Worm (Caenorhabditis elegans) whole organism, mixed stage, embryonic: Measurements from ENCODE around the gene rpl-5.

Source experiments
- M03D4.4 ChIP-seq: sonication (generic microtip); optimal IDR thresholded peaks from 2 replicates; lab custom pipeline; 2017; ENCODE audit warnings: mild to moderate bottlenecking, missing genetic modification characterization, missing compliant biosample characterization
- bed-3 ChIP-seq: fragments of 200-800 bp; sonication (Bioruptor generic); optimal IDR thresholded peaks from 3 replicates; lab custom pipeline; 2018; ENCODE audit warnings: mild to moderate bottlenecking, missing genetic modification characterization, moderate library complexity, missing compliant biosample characterization
- blmp-1 ChIP-seq: fragments of 150-350 bp; optimal IDR thresholded peaks from 2 replicates; lab custom pipeline; 2014; ENCODE audit warnings: missing biosample characterization, missing genetic modification characterization
- ceh-39 ChIP-seq: fragments of 150-350 bp; optimal IDR thresholded peaks from 2 replicates; lab custom pipeline; 2014; ENCODE audit warnings: missing biosample characterization, missing genetic modification characterization
- ceh-43 ChIP-seq: fragments of 200-800 bp; sonication (Bioruptor generic); optimal IDR thresholded peaks from 2 replicates; lab custom pipeline; 2018; ENCODE audit warnings: mild to moderate bottlenecking, missing genetic modification characterization, moderate library complexity, missing compliant biosample characterization
- ceh-83 ChIP-seq: fragments of 200-800 bp; sonication (Bioruptor generic); optimal IDR thresholded peaks from 2 replicates; lab custom pipeline; 2018; ENCODE audit warnings: mild to moderate bottlenecking, missing genetic modification characterization, missing compliant biosample characterization
- ces-1 ChIP-seq: fragments of 150-350 bp; optimal IDR thresholded peaks from 2 replicates; lab custom pipeline; 2014; ENCODE audit warnings: missing biosample characterization, missing genetic modification reagents, missing genetic modification characterization
- cnd-1 ChIP-seq: fragments of 200-800 bp; sonication (Bioruptor generic); optimal IDR thresholded peaks from 2 replicates; lab custom pipeline; 2018; ENCODE audit warnings: mild to moderate bottlenecking, missing genetic modification characterization, missing compliant biosample characterization
- elt-1 ChIP-seq: sonication (generic microtip); optimal IDR thresholded peaks from 2 replicates; lab custom pipeline; 2017; ENCODE audit warnings: missing genetic modification characterization, mild to moderate bottlenecking, missing compliant biosample characterization, antibody characterized with exemption, moderate library complexity, borderline replicate concordance; ENCODE audit not compliant: insufficient read depth
- flh-1 ChIP-seq: fragments of 200-800 bp; sonication (Bioruptor generic); optimal IDR thresholded peaks from 2 replicates; lab custom pipeline; 2018; ENCODE audit warnings: mild to moderate bottlenecking, missing genetic modification characterization, moderate library complexity, missing compliant biosample characterization
- ham-2 ChIP-seq: fragments of 200-800 bp; sonication (Bioruptor generic); optimal IDR thresholded peaks from 2 replicates; lab custom pipeline; 2018; ENCODE audit warnings: mild to moderate bottlenecking, missing genetic modification characterization, missing compliant biosample characterization
- hlh-1 ChIP-seq: fragments of 150-350 bp; optimal IDR thresholded peaks from 2 replicates; lab custom pipeline; 2014; ENCODE audit warnings: missing biosample characterization, missing genetic modification reagents, missing genetic modification characterization
- lin-13 ChIP-seq: fragments of 150-350 bp; optimal IDR thresholded peaks from 2 replicates; lab custom pipeline; 2014; ENCODE audit warnings: missing biosample characterization, missing genetic modification characterization
- lin-32 ChIP-seq: fragments of 200-800 bp; sonication (Bioruptor generic); optimal IDR thresholded peaks from 2 replicates; lab custom pipeline; 2018; ENCODE audit warnings: mild to moderate bottlenecking, missing genetic modification characterization, missing compliant biosample characterization
- mab-5 ChIP-seq: fragments of 150-350 bp; optimal IDR thresholded peaks from 2 replicates; lab custom pipeline; 2014; ENCODE audit warnings: missing biosample characterization, missing genetic modification characterization
- mep-1 ChIP-seq: fragments of 150-350 bp; optimal IDR thresholded peaks from 2 replicates; lab custom pipeline; 2017; ENCODE audit warnings: missing biosample characterization, missing genetic modification reagents, missing genetic modification characterization, inconsistent platforms
- mls-2 ChIP-seq: sonication (generic microtip); optimal IDR thresholded peaks from 2 replicates; lab custom pipeline; 2016; ENCODE audit warnings: mild to moderate bottlenecking, missing genetic modification characterization, moderate library complexity, missing compliant biosample characterization
- nhr-12 ChIP-seq: fragments of 150-350 bp; optimal IDR thresholded peaks from 2 replicates; lab custom pipeline; 2014; ENCODE audit warnings: missing biosample characterization, missing genetic modification characterization
- nhr-2 ChIP-seq: fragments of 150-350 bp; optimal IDR thresholded peaks from 2 replicates; lab custom pipeline; 2014; ENCODE audit warnings: missing biosample characterization, missing genetic modification characterization
- nhr-237 ChIP-seq: fragments of 150-350 bp; optimal IDR thresholded peaks from 2 replicates; lab custom pipeline; 2014; ENCODE audit warnings: missing biosample characterization, missing genetic modification characterization
- nhr-28 ChIP-seq: fragments of 150-350 bp; optimal IDR thresholded peaks from 2 replicates; lab custom pipeline; 2014; ENCODE audit warnings: missing biosample characterization, missing genetic modification characterization
- nhr-76 ChIP-seq: sonication (generic microtip); optimal IDR thresholded peaks from 2 replicates; lab custom pipeline; 2017; ENCODE audit warnings: missing biosample characterization, missing genetic modification characterization
- pha-4 ChIP-seq: fragments of 150-350 bp; optimal IDR thresholded peaks from 2 replicates; lab custom pipeline; 2018; ENCODE audit warnings: missing biosample characterization, missing genetic modification reagents, missing genetic modification characterization
- sem-2 ChIP-seq: fragments of 200-800 bp; sonication (Bioruptor generic); optimal IDR thresholded peaks from 2 replicates; lab custom pipeline; 2018; ENCODE audit warnings: mild to moderate bottlenecking, missing genetic modification characterization, missing compliant biosample characterization
- snpc-4 ChIP-seq: fragments of 150-350 bp; optimal IDR thresholded peaks from 2 replicates; lab custom pipeline; 2014; ENCODE audit warnings: missing biosample characterization, missing genetic modification characterization
- sptf-1 ChIP-seq: sonication (generic microtip); optimal IDR thresholded peaks from 2 replicates; lab custom pipeline; 2017; ENCODE audit warnings: mild to moderate bottlenecking, missing genetic modification characterization, moderate library complexity, missing compliant biosample characterization
- unc-120 ChIP-seq: sonication (generic microtip); optimal IDR thresholded peaks from 2 replicates; lab custom pipeline; 2017; ENCODE audit warnings: missing genetic modification characterization, missing compliant biosample characterization; ENCODE audit not compliant: poor library complexity, severe bottlenecking
- unc-39 ChIP-seq: fragments of 150-350 bp; optimal IDR thresholded peaks from 2 replicates; lab custom pipeline; 2014; ENCODE audit warnings: missing biosample characterization, missing genetic modification characterization
- unc-62 ChIP-seq: fragments of 150-350 bp; optimal IDR thresholded peaks from 2 replicates; lab custom pipeline; 2014; ENCODE audit warnings: missing biosample characterization, missing genetic modification reagents, missing genetic modification characterization
- ztf-11 ChIP-seq: fragments of 150-350 bp; optimal IDR thresholded peaks from 2 replicates; lab custom pipeline; 2014; ENCODE audit warnings: missing biosample characterization, missing genetic modification characterization

Gene rpl-5

ce11 chrII:8566806-8567266, 2.9 kb upstream of the rpl-5 start, which contains the start of gene F54C9.3:
F54C9.3 (minus strand) TSS chrII:8566856.
- no peak for TF ChIP-seq M03D4.4 (tag; lab: Kevin White, UChicago)
- no peak for TF ChIP-seq ceh-43 (GFP tag; lab: Kevin White, UChicago)
- TF ChIP-seq bed-3 (GFP tag; lab: Kevin White, UChicago) = no peak
- TF ChIP-seq flh-1 (GFP tag; lab: Kevin White, UChicago) = no peak
- TF ChIP-seq ztf-11 (tag; lab: Kevin White, UChicago) = no peak
- TF ChIP-seq snpc-4 = no peak
- TF ChIP-seq nhr-28 = no peak
- no peak for TF ChIP-seq ceh-83 (GFP tag; lab: Kevin White, UChicago)
- no peak for TF ChIP-seq mab-5 (tag; lab: Kevin White, UChicago)
- no peak for TF ChIP-seq ces-1
- TF ChIP-seq sem-2 = no peak
- TF ChIP-seq nhr-76 (tag; lab: Kevin White, UChicago) = no peak

- TF ChIP-seq cnd-1 (tag; lab: Kevin White, UChicago) (no peak), flh-1 (GFP tag; lab: Kevin White, UChicago) (no peak), nhr-76 (tag; lab: Kevin White, UChicago) (no peak), elt-1 (no peak), blmp-1 (no peak), mls-2 (tag; lab: Kevin White, UChicago) (no peak), sem-2 (no peak), ceh-83 (GFP tag; lab: Kevin White, UChicago) (no peak), hlh-1 (tag; lab: Kevin White, UChicago) (no peak), ztf-11 (tag; lab: Kevin White, UChicago) (no peak), nhr-12 (tag; lab: Kevin White, UChicago) (no peak), ces-1 (no peak), bed-3 (GFP tag; lab: Kevin White, UChicago) (no peak), ham-2 (GFP tag; lab: Kevin White, UChicago) (no peak), mab-5 (tag; lab: Kevin White, UChicago) (no peak)
Observed at ce11 chrII:8568234-8568969, 1.3 kb upstream of the rpl-5 start.

DNA sequence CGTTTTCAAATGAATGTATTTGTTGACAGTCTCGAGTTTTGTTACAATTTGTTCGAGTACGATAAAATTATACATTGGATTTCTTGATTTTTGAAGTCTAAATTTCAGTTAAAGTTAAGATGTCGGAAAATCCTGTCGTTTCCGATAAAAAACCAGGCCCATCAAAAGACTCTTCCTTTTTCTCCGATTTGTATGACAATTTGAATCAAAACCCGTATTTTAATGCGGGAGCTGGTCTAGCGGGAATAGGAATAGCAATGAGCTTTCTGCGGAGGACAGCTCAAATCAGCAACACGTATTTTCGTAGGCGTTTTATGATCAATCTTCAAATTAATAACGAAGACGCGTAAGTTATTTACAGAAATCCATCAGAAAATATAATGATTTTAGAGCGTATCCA, 1.2 kb downstream of the rpl-5 start, which contains the start of gene bcs-1:
Gene bcs-1, plus strand, starts transcription at position 109 of the 400 bp plus-strand sequence.
- TF ChIP-seq ceh-39 (no peak), lin-32 (GFP tag; lab: Kevin White, UChicago) (no peak), sptf-1 (tag; lab: Kevin White, UChicago) (no peak), ceh-83 (GFP tag; lab: Kevin White, UChicago) (no peak)

DNA sequence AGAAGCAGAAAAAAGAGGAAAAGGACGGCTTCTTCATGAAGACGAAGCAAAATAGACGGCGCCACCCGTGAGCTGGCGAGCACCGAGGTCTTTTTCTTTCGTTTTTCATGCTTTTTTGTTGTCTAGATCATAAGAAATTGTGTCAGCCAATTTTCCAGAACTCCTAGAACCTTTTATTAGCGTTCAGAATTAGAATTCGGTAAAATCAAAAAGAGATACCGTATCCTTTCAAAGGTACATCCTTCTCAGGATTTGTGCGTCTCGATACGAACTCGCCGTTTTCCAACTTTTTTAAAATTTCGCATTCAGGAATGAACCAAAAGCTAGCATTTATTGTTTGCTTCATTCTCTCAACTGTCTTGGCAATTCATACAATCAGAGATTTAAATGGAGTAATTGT, 3.3 kb downstream of the rpl-5 start, which contains the start of gene F54C9.7:
Gene F54C9.7, plus strand, starts transcription at position 301 of the 400 bp plus-strand sequence.
- TF ChIP-seq flh-1 (GFP tag; lab: Kevin White, UChicago) (no peak), sem-2 (no peak), lin-13 (tag; lab: Kevin White, UChicago) (no peak), pha-4 (tag; lab: Kevin White, UChicago) (no peak), ztf-11 (tag; lab: Kevin White, UChicago) (no peak), bed-3 (GFP tag; lab: Kevin White, UChicago) (no peak), nhr-2 (no peak), unc-120 (tag; lab: Kevin White, UChicago) (no peak)

ce11 chrII:8575184-8575583, 5.5 kb downstream of the rpl-5 start, which contains the start of gene puf-5:
puf-5 (plus strand) TSS chrII:8575541.
- TF ChIP-seq sem-2 (no peak), mab-5 (tag; lab: Kevin White, UChicago) (no peak), mep-1 (no peak), nhr-237 (tag; lab: Kevin White, UChicago) (no peak), unc-39 (tag; lab: Kevin White, UChicago) (no peak), nhr-76 (tag; lab: Kevin White, UChicago) (no peak), lin-32 (GFP tag; lab: Kevin White, UChicago) (no peak), unc-62 (GFP tag; lab: Kevin White, UChicago) (no peak), lin-13 (tag; lab: Kevin White, UChicago) (no peak), ceh-43 (GFP tag; lab: Kevin White, UChicago) (no peak)
